Worm (Caenorhabditis elegans) whole organism, L3 larva: ENCODE measurements around the gene ZK856.5.
A peak's percentile ranks its signal among the peaks of the same experiment; 100 is the strongest.

Experiments used
- ZK546.5 ChIP-seq: sonication (generic microtip); optimal IDR thresholded peaks from 2 replicates; lab custom pipeline; 2017; ENCODE audit warnings: missing biosample characterization, missing genetic modification characterization
- aly-2 ChIP-seq: fragments of 150-350 bp; optimal IDR thresholded peaks from 2 replicates; lab custom pipeline; 2014; ENCODE audit warnings: missing biosample characterization, missing genetic modification characterization
- ama-1 ChIP-seq: fragments of 150-350 bp; optimal IDR thresholded peaks from 2 replicates; lab custom pipeline; 2018
- ceh-28 ChIP-seq: fragments of 150-350 bp; optimal IDR thresholded peaks from 2 replicates; lab custom pipeline; 2014; ENCODE audit warnings: missing biosample characterization, missing genetic modification reagents, missing genetic modification characterization
- ceh-82 ChIP-seq: fragments of 150-350 bp; optimal IDR thresholded peaks from 2 replicates; lab custom pipeline; 2014; ENCODE audit warnings: missing biosample characterization, missing genetic modification characterization
- ceh-9 ChIP-seq: sonication (generic microtip); optimal IDR thresholded peaks from 2 replicates; lab custom pipeline; 2018; ENCODE audit warnings: missing biosample characterization, missing genetic modification characterization
- daf-12 ChIP-seq: fragments of 150-350 bp; optimal IDR thresholded peaks from 2 replicates; lab custom pipeline; 2014; ENCODE audit warnings: missing biosample characterization, missing genetic modification reagents, missing genetic modification characterization
- egl-5 ChIP-seq: fragments of 150-350 bp; optimal IDR thresholded peaks from 2 replicates; lab custom pipeline; 2017; ENCODE audit warnings: missing biosample characterization, missing genetic modification reagents, missing genetic modification characterization, inconsistent platforms
- elt-1 ChIP-seq: fragments of 150-350 bp; optimal IDR thresholded peaks from 2 replicates; lab custom pipeline; 2014; ENCODE audit warnings: missing biosample characterization, missing genetic modification characterization
- elt-2 ChIP-seq: sonication (generic microtip); optimal IDR thresholded peaks from 2 replicates; lab custom pipeline; 2016; ENCODE audit warnings: missing genetic modification reagents, mild to moderate bottlenecking, missing genetic modification characterization, missing compliant biosample characterization
- elt-3 ChIP-seq, 3 experiments: fragments of 150-350 bp in 1 of 3; sonication (generic microtip) in 2 of 3; optimal IDR thresholded peaks; 2 replicates in 2 of 3; 4 replicates in 1 of 3; lab custom pipeline; 2014 to 2017; ENCODE audit warnings: missing biosample characterization in 3 of 3, missing genetic modification characterization in 3 of 3
- eor-1 ChIP-seq, 2 experiments: fragments of 150-350 bp; optimal IDR thresholded peaks; 2 replicates each; lab custom pipeline; 2014 to 2018; ENCODE audit warnings: missing biosample characterization in 2 of 2, missing genetic modification characterization in 2 of 2
- fkh-10 ChIP-seq: sonication (generic microtip); optimal IDR thresholded peaks from 2 replicates; lab custom pipeline; 2017; ENCODE audit warnings: missing biosample characterization, missing genetic modification reagents, missing genetic modification characterization
- hmg-11 ChIP-seq: sonication (generic microtip); optimal IDR thresholded peaks from 2 replicates; lab custom pipeline; 2016; ENCODE audit warnings: missing genetic modification characterization, missing compliant biosample characterization
- jun-1 ChIP-seq: fragments of 150-350 bp; optimal IDR thresholded peaks from 2 replicates; lab custom pipeline; 2014; ENCODE audit warnings: missing biosample characterization, missing genetic modification reagents, missing genetic modification characterization
- lin-15B ChIP-seq: fragments of 150-350 bp; optimal IDR thresholded peaks from 2 replicates; lab custom pipeline; 2014; ENCODE audit warnings: missing biosample characterization, missing genetic modification characterization
- lin-39 ChIP-seq: fragments of 150-350 bp; optimal IDR thresholded peaks from 2 replicates; lab custom pipeline; 2018; ENCODE audit warnings: missing biosample characterization, missing genetic modification reagents, missing genetic modification characterization
- lsy-12 ChIP-seq: sonication (generic microtip); optimal IDR thresholded peaks from 2 replicates; lab custom pipeline; 2016; ENCODE audit warnings: mild to moderate bottlenecking, missing genetic modification characterization, missing compliant biosample characterization
- mdl-1 ChIP-seq: fragments of 150-350 bp; optimal IDR thresholded peaks from 2 replicates; lab custom pipeline; 2014; ENCODE audit warnings: missing biosample characterization, missing genetic modification characterization
- nfya-1 ChIP-seq: sonication (generic microtip); optimal IDR thresholded peaks from 2 replicates; lab custom pipeline; 2017; ENCODE audit warnings: missing genetic modification characterization, mild to moderate bottlenecking, missing compliant biosample characterization, antibody characterized with exemption, moderate library complexity; ENCODE audit not compliant: insufficient read depth
- nhr-11 ChIP-seq: fragments of 150-350 bp; optimal IDR thresholded peaks from 2 replicates; lab custom pipeline; 2014; ENCODE audit warnings: missing biosample characterization, missing genetic modification characterization
- nhr-23 ChIP-seq: fragments of 150-350 bp; optimal IDR thresholded peaks from 2 replicates; lab custom pipeline; 2014; ENCODE audit warnings: missing biosample characterization, missing genetic modification reagents, missing genetic modification characterization
- nhr-237 ChIP-seq: fragments of 150-350 bp; optimal IDR thresholded peaks from 2 replicates; lab custom pipeline; 2014; ENCODE audit warnings: missing biosample characterization, missing genetic modification characterization
- nhr-25 ChIP-seq: sonication (generic microtip); optimal IDR thresholded peaks from 2 replicates; lab custom pipeline; 2017; ENCODE audit warnings: missing biosample characterization, missing genetic modification characterization
- nhr-28 ChIP-seq: fragments of 150-350 bp; optimal IDR thresholded peaks from 2 replicates; lab custom pipeline; 2014; ENCODE audit warnings: missing biosample characterization, missing genetic modification characterization
- nhr-67 ChIP-seq: fragments of 150-350 bp; optimal IDR thresholded peaks from 2 replicates; lab custom pipeline; 2014; ENCODE audit warnings: missing biosample characterization, missing genetic modification characterization
- nhr-76 ChIP-seq: fragments of 150-350 bp; sonication (generic microtip); optimal IDR thresholded peaks from 5 replicates; lab custom pipeline; 2014; ENCODE audit warnings: missing biosample characterization, missing genetic modification characterization
- nhr-77 ChIP-seq: fragments of 150-350 bp; optimal IDR thresholded peaks from 2 replicates; lab custom pipeline; 2014; ENCODE audit warnings: missing biosample characterization, missing genetic modification characterization
- pha-4 ChIP-seq: fragments of 150-350 bp; optimal IDR thresholded peaks from 2 replicates; lab custom pipeline; 2014; ENCODE audit warnings: missing biosample characterization, missing genetic modification reagents, missing genetic modification characterization
- sea-2 ChIP-seq: fragments of 150-350 bp; sonication (generic microtip); optimal IDR thresholded peaks from 4 replicates; lab custom pipeline; 2014; ENCODE audit warnings: missing biosample characterization, missing genetic modification reagents, missing genetic modification characterization
- snpc-4 ChIP-seq: fragments of 150-350 bp; optimal IDR thresholded peaks from 2 replicates; lab custom pipeline; 2014; ENCODE audit warnings: missing biosample characterization, missing genetic modification characterization
- tbx-2 ChIP-seq: sonication (generic microtip); optimal IDR thresholded peaks from 2 replicates; lab custom pipeline; 2016; ENCODE audit warnings: mild to moderate bottlenecking, missing genetic modification characterization, missing compliant biosample characterization
- unc-39 ChIP-seq: sonication (generic microtip); optimal IDR thresholded peaks from 4 replicates; lab custom pipeline; 2017; ENCODE audit warnings: missing biosample characterization, missing genetic modification characterization
- unc-62 ChIP-seq: fragments of 150-350 bp; sonication (generic microtip); optimal IDR thresholded peaks from 4 replicates; lab custom pipeline; 2014; ENCODE audit warnings: missing biosample characterization, missing genetic modification reagents, missing genetic modification characterization
- zag-1 ChIP-seq: fragments of 150-350 bp; optimal IDR thresholded peaks from 2 replicates; lab custom pipeline; 2014; ENCODE audit warnings: missing biosample characterization, missing genetic modification characterization
- ztf-11 ChIP-seq: fragments of 150-350 bp; optimal IDR thresholded peaks from 2 replicates; lab custom pipeline; 2014; ENCODE audit warnings: missing biosample characterization, missing genetic modification characterization
- ztf-4 ChIP-seq: fragments of 150-350 bp; optimal IDR thresholded peaks from 2 replicates; lab custom pipeline; 2014; ENCODE audit warnings: missing biosample characterization, missing genetic modification characterization

ZK856.5 gene

DNA sequence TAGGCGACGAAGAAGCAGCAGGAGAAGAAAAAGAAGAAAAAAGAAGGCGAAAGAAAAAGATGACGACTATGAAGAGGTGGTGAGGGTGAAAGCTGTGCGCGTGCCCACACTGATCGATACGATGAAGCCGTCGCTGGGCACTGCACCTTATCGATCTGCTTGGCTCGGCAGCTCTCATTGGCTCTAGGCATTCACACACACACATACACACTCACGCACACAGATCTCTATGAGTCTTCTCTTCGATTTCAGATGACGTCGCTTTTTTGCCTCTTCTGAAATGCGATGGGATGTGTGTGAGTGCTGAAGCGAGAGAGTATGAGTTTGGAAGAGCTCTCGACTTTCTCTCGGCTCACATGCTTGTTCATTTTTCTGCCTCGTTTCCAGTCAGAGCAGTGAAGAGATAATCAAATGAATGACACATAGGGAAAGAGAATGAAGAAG lies 15.3 kb downstream of the ZK856.5 start:
- TF ChIP-seq ztf-11 (tag; lab: Kevin White, UChicago), result no peak
- no peak for TF ChIP-seq eor-1 (tag; optimal IDR thresholded peaks at IDR 0.05; lab: Kevin White, UChicago)
- TF ChIP-seq unc-62 (GFP tag; lab: Kevin White, UChicago), result peak; percentile 66
- peak; percentile 98 for TF ChIP-seq nfya-1 (tag; lab: Kevin White, UChicago)
- TF ChIP-seq elt-1, result peak; percentile 55
- TF ChIP-seq elt-3 (tag; optimal IDR thresholded peaks at IDR 0.05; lab: Kevin White, UChicago), result no peak
- peak; percentile 91 for TF ChIP-seq hmg-11 (tag; lab: Kevin White, UChicago)
- TF ChIP-seq ceh-28 (tag; lab: Kevin White, UChicago), result peak; percentile 88
- peak; percentile 60 for TF ChIP-seq sea-2 (GFP tag; lab: Kevin White, UChicago)
- TF ChIP-seq ceh-9 (tag; lab: Kevin White, UChicago), result no peak
- peak; percentile 69 for TF ChIP-seq zag-1 (tag; lab: Kevin White, UChicago)
- no peak for TF ChIP-seq nhr-76 (tag; lab: Kevin White, UChicago)
- TF ChIP-seq mdl-1 (tag; lab: Kevin White, UChicago), result peak; percentile 10
- peak; percentile 36 for TF ChIP-seq egl-5
- peak; percentile 79 for TF ChIP-seq nhr-11 (tag; lab: Kevin White, UChicago)
- peak; percentile 35 for TF ChIP-seq snpc-4 (tag; lab: Kevin White, UChicago)
- TF ChIP-seq fkh-10, result peak; percentile 95
- TF ChIP-seq tbx-2 (tag; lab: Kevin White, UChicago), result peak; percentile 72
- TF ChIP-seq lin-15B (tag; lab: Kevin White, UChicago), result peak; percentile 47
- no peak for TF ChIP-seq ZK546.5 (tag; lab: Kevin White, UChicago)
- TF ChIP-seq lin-39 (tag; lab: Kevin White, UChicago), result peak; percentile 85
- TF ChIP-seq aly-2, result no peak
- peak; percentile 57 for TF ChIP-seq lsy-12 (tag; lab: Kevin White, UChicago)

DNA sequence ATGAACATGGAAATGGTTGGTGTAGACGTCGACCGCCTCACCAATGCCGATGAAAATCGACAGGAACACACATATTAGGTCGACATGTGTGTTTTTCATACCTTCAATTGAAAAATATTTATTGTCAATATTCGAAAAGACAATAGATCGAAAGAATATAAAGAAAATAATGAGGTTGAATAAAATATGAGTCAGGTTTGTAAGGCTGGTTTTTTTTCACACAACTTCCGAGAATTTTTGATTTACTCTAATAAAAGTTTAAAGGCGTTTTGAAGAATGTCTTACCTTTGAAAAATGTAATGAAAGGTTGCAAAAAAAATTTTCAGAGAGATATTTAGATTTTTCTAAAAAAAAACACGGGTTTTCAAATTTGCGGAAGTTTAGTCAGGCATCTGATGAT lies 16.3 kb downstream of the ZK856.5 start, which contains the start of gene egl-3:
Gene egl-3, minus strand, starts transcription at position 101 of the 400 bp plus-strand sequence.
- TF ChIP-seq sea-2 (GFP tag; lab: Kevin White, UChicago) (no peak), unc-39 (tag; lab: Kevin White, UChicago) (no peak), ceh-82 (tag; lab: Kevin White, UChicago) (no peak), nhr-28 (tag; lab: Kevin White, UChicago) (no peak), nfya-1 (tag; lab: Kevin White, UChicago) (no peak), nhr-237 (tag; lab: Kevin White, UChicago) (no peak), fkh-10 (no peak), nhr-76 (tag; lab: Kevin White, UChicago) (no peak), daf-12 (no peak), nhr-67 (no peak), nhr-25 (no peak), ceh-28 (tag; lab: Kevin White, UChicago) (no peak), lin-39 (tag; lab: Kevin White, UChicago) (no peak), nhr-23 (tag; lab: Kevin White, UChicago) (no peak), ztf-4 (tag; lab: Kevin White, UChicago) (no peak), ceh-9 (tag; lab: Kevin White, UChicago) (no peak), hmg-11 (tag; lab: Kevin White, UChicago) (no peak), snpc-4 (tag; lab: Kevin White, UChicago) (no peak)

- no peak for TF ChIP-seq unc-62 (GFP tag; lab: Kevin White, UChicago)
- TF ChIP-seq fkh-10, result no peak
- no peak for TF ChIP-seq hmg-11 (tag; lab: Kevin White, UChicago)
- no peak for TF ChIP-seq mdl-1 (tag; lab: Kevin White, UChicago)
- TF ChIP-seq nhr-11 (tag; lab: Kevin White, UChicago), result no peak
- TF ChIP-seq pha-4, result no peak
- TF ChIP-seq nhr-237 (tag; lab: Kevin White, UChicago), result no peak
- TF ChIP-seq nhr-77 (tag; lab: Kevin White, UChicago), result no peak
- TF ChIP-seq egl-5, result no peak
- no peak for TF ChIP-seq nhr-76 (tag; lab: Kevin White, UChicago)
- no peak for TF ChIP-seq snpc-4 (tag; lab: Kevin White, UChicago)
- TF ChIP-seq sea-2 (GFP tag; lab: Kevin White, UChicago), result no peak
- no peak for TF ChIP-seq ZK546.5 (tag; lab: Kevin White, UChicago)
- no peak for TF ChIP-seq ama-1
- no peak for TF ChIP-seq nhr-28 (tag; lab: Kevin White, UChicago)
- no peak for TF ChIP-seq jun-1
- TF ChIP-seq tbx-2 (tag; lab: Kevin White, UChicago), result no peak
- no peak for TF ChIP-seq daf-12
- TF ChIP-seq elt-2, result no peak
- no peak for TF ChIP-seq aly-2
- TF ChIP-seq, all 47 proteins: peak for 0
Measured at ce11 chrV:10168870-10169269, 21.1 kb downstream of the ZK856.5 start.
